Worm (Caenorhabditis elegans): Measurements from ENCODE around the gene F56D2.5.

F56D2.5 gene

ce11 chrIII:5573694-5574093, 7.5 kb downstream of the F56D2.5 start, which contains the start of gene molo-1:
TSS of gene molo-1 (plus strand) at chrIII:5573994.
- TF ChIP-seq T20F7.1 (GFP tag; optimal IDR thresholded peaks at IDR 0.05), result no peak
- TF ChIP-seq ztf-7 (tag; optimal IDR thresholded peaks at IDR 0.05), result no peak
- TF ChIP-seq zip-11 (GFP tag; IDR thresholded peaks at IDR 0.05), result no peak

DNA sequence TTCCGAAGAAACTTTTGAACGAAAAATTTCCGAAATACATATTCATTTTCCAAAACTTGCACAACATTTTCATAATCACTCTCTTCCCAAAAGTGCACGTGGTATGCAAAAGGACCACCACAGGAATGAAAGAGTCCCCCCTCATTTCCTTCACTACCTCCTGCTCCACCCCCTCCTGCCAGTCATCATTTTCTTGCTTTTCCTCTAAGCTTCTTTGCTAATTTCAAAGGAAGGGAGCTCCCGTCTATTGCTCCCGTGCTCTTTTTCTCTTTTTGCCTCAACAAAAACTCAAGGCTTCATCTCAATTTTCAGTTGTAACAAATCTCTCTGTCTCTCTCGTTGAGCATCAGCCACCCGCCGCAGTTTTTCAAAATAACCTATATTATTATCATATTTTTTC, 8.4 kb downstream of the F56D2.5 start:
- no peak for TF ChIP-seq madf-5 (GFP tag; IDR thresholded peaks at IDR 0.05)
- no peak for TF ChIP-seq D1046.2 (GFP tag; IDR thresholded peaks at IDR 0.05)
- no peak for TF ChIP-seq aly-2 (tag; optimal IDR thresholded peaks at IDR 0.05)
- TF ChIP-seq spr-1 (tag; optimal IDR thresholded peaks at IDR 0.05), result no peak
- no peak for TF ChIP-seq lin-39 (tag; optimal IDR thresholded peaks at IDR 0.05)
- TF ChIP-seq unc-39 (tag; optimal IDR thresholded peaks at IDR 0.05), result no peak
- TF ChIP-seq F26F4.8 (GFP tag; conservative IDR thresholded peaks at IDR 0.05), result no peak
- TF ChIP-seq hlh-30 (tag; optimal IDR thresholded peaks at IDR 0.05; ENCODE audit: insufficient read depth), result peak; percentile 52
- TF ChIP-seq php-3 (GFP tag; IDR thresholded peaks at IDR 0.05), result no peak
- peak; percentile 57 for TF ChIP-seq aha-1 (tag)
- TF ChIP-seq arid-1 (GFP tag; conservative IDR thresholded peaks at IDR 0.05), result no peak
- no peak for TF ChIP-seq lin-1 (GFP tag; IDR thresholded peaks at IDR 0.05)
- TF ChIP-seq vab-7 (GFP tag; IDR thresholded peaks at IDR 0.05), result no peak
- no peak for TF ChIP-seq skn-1 (tag; optimal IDR thresholded peaks at IDR 0.05)
- no peak for TF ChIP-seq mxl-2 (GFP tag; conservative IDR thresholded peaks at IDR 0.05)
- no peak for TF ChIP-seq lin-15B (tag; optimal IDR thresholded peaks at IDR 0.05)
- no peak for TF ChIP-seq ceh-20 (GFP tag; IDR thresholded peaks at IDR 0.05)

DNA sequence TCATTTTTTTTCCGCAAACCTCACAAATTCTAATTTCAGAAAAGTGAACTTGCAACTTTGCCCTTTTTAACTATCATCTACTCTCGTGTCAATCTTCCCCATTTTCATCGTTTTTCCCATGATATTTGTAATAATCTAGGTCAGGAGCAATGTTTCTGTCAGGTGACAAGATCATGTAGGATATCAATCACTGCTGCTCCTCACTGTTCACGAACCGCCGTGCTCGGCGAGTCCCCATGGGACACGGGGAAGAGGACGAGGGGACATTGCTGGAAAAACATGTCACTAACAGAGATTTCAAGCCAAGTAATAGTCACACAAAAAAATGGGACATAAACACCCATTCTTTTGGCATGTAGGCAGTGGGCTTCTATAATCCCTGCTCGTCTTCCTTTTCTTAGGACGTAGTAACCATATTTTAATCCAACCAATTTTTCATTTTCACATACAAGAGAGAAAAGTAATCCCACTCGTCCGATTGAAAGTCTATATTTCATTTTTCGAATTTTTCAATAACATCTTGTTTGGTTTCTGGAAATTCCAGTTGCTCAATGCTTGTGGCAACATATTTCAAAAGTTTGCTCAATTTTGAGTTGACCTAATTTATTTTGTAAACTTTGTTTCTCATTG, 10.3 kb downstream of the F56D2.5 start:
- peak; percentile 48; the same call in 1 of the 2 replicates for TF ChIP-seq ceh-20 (GFP tag; IDR thresholded peaks at IDR 0.05)
- peak in 1 of 2 experiments; percentile 86 for TF ChIP-seq unc-62 (GFP tag; optimal IDR thresholded peaks at IDR 0.05 in 1 of 2)
- TF ChIP-seq unc-62 (tag; optimal IDR thresholded peaks at IDR 0.05), result no peak
- peak; percentile 10 for TF ChIP-seq hlh-30 (tag; optimal IDR thresholded peaks at IDR 0.05; ENCODE audit: insufficient read depth)
- no peak for TF ChIP-seq nhr-10 (tag; optimal IDR thresholded peaks at IDR 0.05)

DNA sequence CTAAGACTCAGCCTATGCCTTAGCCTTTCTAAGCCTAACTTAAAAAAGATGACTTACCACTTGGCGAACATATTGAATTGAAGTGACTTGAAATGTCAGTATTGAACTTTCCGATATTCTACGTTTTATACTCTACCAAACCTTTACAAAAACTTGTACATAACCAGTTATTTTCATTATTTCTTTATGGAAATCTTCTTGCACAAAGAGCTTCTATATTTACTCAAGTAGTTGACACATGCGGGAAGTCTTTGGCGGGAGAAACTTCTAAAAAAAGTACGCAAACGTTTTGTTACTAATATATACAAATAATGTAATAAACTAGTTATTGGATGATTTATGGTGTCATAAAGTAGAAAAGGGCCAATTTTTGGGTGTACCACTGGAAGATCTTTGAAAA, 12.5 kb downstream of the F56D2.5 start, which contains the start of gene nspb-12:
TSS of gene nspb-12 (minus strand) at position 101 of the 400 bp plus-strand sequence.
- peak; percentile 1 for TF ChIP-seq aha-1 (tag)
- no peak for TF ChIP-seq ceh-20 (GFP tag; IDR thresholded peaks at IDR 0.05)

- TF ChIP-seq ztf-7 (tag; optimal IDR thresholded peaks at IDR 0.05), result no peak
- TF ChIP-seq daf-8 (GFP tag; IDR thresholded peaks at IDR 0.05), result no peak
- no peak for TF ChIP-seq zip-2 (tag; optimal IDR thresholded peaks at IDR 0.05)
- TF ChIP-seq ceh-20 (GFP tag; IDR thresholded peaks at IDR 0.05), result no peak
- TF ChIP-seq attf-4 (tag; optimal IDR thresholded peaks at IDR 0.05), result no peak
- no peak for TF ChIP-seq Y75B8A.6 (GFP tag; IDR thresholded peaks at IDR 0.05)
- 0 out of 2 replicates have a peak, but pooled peaks have one; percentile 35 for TF ChIP-seq arid-1 (GFP tag; conservative IDR thresholded peaks at IDR 0.05)
- TF ChIP-seq Y5F2A.4 (GFP tag; optimal IDR thresholded peaks at IDR 0.05), result no peak
- TF ChIP-seq ces-1 (GFP tag; optimal IDR thresholded peaks at IDR 0.05), result no peak
- peak; percentile 55; the same call in 1 of the 2 replicates for TF ChIP-seq egl-43 (GFP tag; IDR thresholded peaks at IDR 0.05)
- TF ChIP-seq zip-11 (GFP tag; IDR thresholded peaks at IDR 0.05), result no peak
These were observed 13.0 kb downstream of the F56D2.5 start for ce11 chrIII:5568265-5568664.

- TF ChIP-seq unc-62 (GFP tag; optimal IDR thresholded peaks at IDR 0.05 in 1 of 2) (peak in 1 of 2 experiments; percentile 68), unc-62 (tag; optimal IDR thresholded peaks at IDR 0.05) (no peak), sdz-12 (GFP tag; optimal IDR thresholded peaks at IDR 0.05) (no peak), T26A8.4 (GFP tag; IDR thresholded peaks at IDR 0.05) (no peak), nhr-6 (tag; optimal IDR thresholded peaks at IDR 0.05) (no peak), nhr-42 (GFP tag; IDR thresholded peaks at IDR 0.05) (no peak), set-16 (GFP tag; IDR thresholded peaks at IDR 0.05) (peak; percentile 50), ZK546.5 (tag; optimal IDR thresholded peaks at IDR 0.05) (no peak), F44E2.7 (GFP tag; IDR thresholded peaks at IDR 0.05) (no peak)
These were observed 14.7 kb downstream of the F56D2.5 start for ce11 chrIII:5566496-5566895.

Measured in whole organism, L4 larva.